Worm (Caenorhabditis elegans) whole organism, young adult: ENCODE results near the gene irld-18.

Experiments used
- D2030.7 ChIP-seq: fragments of 200-800 bp; sonication (Bioruptor generic); IDR thresholded peaks from 2 replicates; pipeline ENCODE4 v1.3.6; 2022; ENCODE audit warnings: missing genetic modification reagents, missing genetic modification characterization, missing compliant biosample characterization
- Y67H2A.10 ChIP-seq: fragments of 200-800 bp; sonication (Bioruptor generic); conservative IDR thresholded peaks from 2 replicates; pipeline ENCODE4 v1.3.6; 2022; ENCODE audit warnings: missing genetic modification reagents, missing genetic modification characterization, missing compliant biosample characterization
- bed-1 ChIP-seq: fragments of 200-800 bp; sonication (Bioruptor generic); IDR thresholded peaks from 2 replicates; pipeline ENCODE4 v1.3.6; 2022; ENCODE audit warnings: missing genetic modification reagents, missing genetic modification characterization, missing compliant biosample characterization
- ccch-3 ChIP-seq: fragments of 200-800 bp; sonication (Bioruptor generic); optimal IDR thresholded peaks from 2 replicates; lab custom pipeline; 2018; ENCODE audit warnings: mild to moderate bottlenecking, missing genetic modification characterization, missing compliant biosample characterization
- hlh-26 ChIP-seq: fragments of 200-800 bp; sonication (Bioruptor generic); conservative IDR thresholded peaks from 2 replicates; pipeline ENCODE4 v1.3.6; 2022; ENCODE audit warnings: missing genetic modification reagents, missing genetic modification characterization, missing compliant biosample characterization
- hmg-1.2 ChIP-seq: fragments of 200-800 bp; sonication (Bioruptor generic); IDR thresholded peaks from 2 replicates; pipeline ENCODE4 v1.3.6; 2022; ENCODE audit warnings: missing genetic modification reagents, missing genetic modification characterization, missing compliant biosample characterization
- nfya-2 ChIP-seq: fragments of 200-800 bp; sonication (Bioruptor generic); IDR thresholded peaks from 2 replicates; pipeline ENCODE4 v1.3.6; 2022; ENCODE audit warnings: missing genetic modification reagents, missing genetic modification characterization, missing compliant biosample characterization
- snpc-4 ChIP-seq, 5 experiments: fragments of 150-350 bp in 1 of 5; sonication (generic microtip) in 4 of 5; optimal IDR thresholded peaks; 2 replicates each; lab custom pipeline; 2014 to 2018; ENCODE audit warnings: missing genetic modification characterization in 5 of 5, missing biosample characterization in 3 of 5, antibody characterized with exemption in 2 of 5, mild to moderate bottlenecking in 2 of 5, missing compliant biosample characterization in 2 of 5, missing genotype in 2 of 5, moderate library complexity in 2 of 5, missing genetic modification reagents in 1 of 5
- somi-1 ChIP-seq: fragments of 200-800 bp; sonication (Bioruptor generic); optimal IDR thresholded peaks from 2 replicates; lab custom pipeline; 2018; ENCODE audit warnings: mild to moderate bottlenecking, missing genetic modification characterization, missing compliant biosample characterization
- tlf-1 ChIP-seq: fragments of 200-800 bp; sonication (Bioruptor generic); optimal IDR thresholded peaks from 2 replicates; lab custom pipeline; 2018; ENCODE audit warnings: mild to moderate bottlenecking, missing genetic modification characterization, missing compliant biosample characterization

irld-18 gene

ce11 chrIV:14530031-14530430 is 50.8 kb downstream of the irld-18 start:
- TF ChIP-seq Y67H2A.10 (GFP tag; lab: Robert Waterston, UW) (no peak), somi-1 (no peak), ccch-3 (GFP tag; lab: Kevin White, UChicago) (no peak), hlh-26 (GFP tag; lab: Robert Waterston, UW) (no peak), D2030.7 (GFP tag; lab: Robert Waterston, UW) (no peak), snpc-4 (GFP tag; optimal IDR thresholded peaks at IDR 0.05; lab: Kevin White, UChicago) (no peak), snpc-4 (tag; optimal IDR thresholded peaks at IDR 0.05; lab: Kevin White, UChicago) (peak in 1 of 4 experiments; percentile 60), hmg-1.2 (GFP tag; lab: Robert Waterston, UW) (peak; percentile 21; the same call in 1 of the 2 replicates), tlf-1 (GFP tag; lab: Kevin White, UChicago) (no peak), nfya-2 (GFP tag; lab: Robert Waterston, UW) (no peak), bed-1 (GFP tag; lab: Robert Waterston, UW) (no peak)
